Fruit fly (Drosophila melanogaster) Kc167 (cell line): ENCODE data around the gene CG6865.

Experiments used
- Myc ChIP-seq: fragments of >200 bp; optimal IDR thresholded peaks from 2 replicates; lab custom pipeline; 2017; ENCODE audit warnings: missing external identifiers
- insv ChIP-seq: fragments of >200 bp; optimal IDR thresholded peaks from 3 replicates; lab custom pipeline; 2018; ENCODE audit warnings: missing external identifiers
- ttk ChIP-seq: sonication (Bioruptor generic); optimal IDR thresholded peaks from 2 replicates; lab custom pipeline; 2017; ENCODE audit warnings: missing external identifiers

DNA sequence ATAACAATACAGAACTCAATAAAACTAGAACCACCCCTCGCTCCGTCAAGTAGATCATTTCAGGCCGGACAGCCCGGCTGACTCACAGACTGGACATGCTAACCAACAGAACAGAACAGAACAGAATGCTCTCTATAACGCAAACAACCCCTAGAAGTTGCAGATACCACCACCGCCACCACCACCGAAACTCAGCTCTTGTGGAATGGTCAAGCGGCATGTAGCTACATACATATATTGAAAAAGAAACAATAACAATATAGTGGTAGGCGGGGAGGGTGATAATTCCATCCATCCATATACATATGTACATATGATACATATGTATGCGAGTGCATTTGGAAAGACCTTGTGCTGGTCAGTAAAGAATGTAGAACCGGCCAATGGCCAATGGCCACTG lies 9.0 kb upstream of the CG6865 start:
- TF ChIP-seq Myc (no peak), ttk (lab: Kevin White, UChicago) (no peak), insv (lab: Kevin White, UChicago) (no peak)
